Worm (Caenorhabditis elegans) whole organism, mixed stage, embryonic: ENCODE results near the gene C36B7.6.

Experiments
- M03D4.4 ChIP-seq: sonication (generic microtip); optimal IDR thresholded peaks from 2 replicates; lab custom pipeline; 2017; ENCODE audit warnings: mild to moderate bottlenecking, missing genetic modification characterization, missing compliant biosample characterization
- bed-3 ChIP-seq: fragments of 200-800 bp; sonication (Bioruptor generic); optimal IDR thresholded peaks from 3 replicates; lab custom pipeline; 2018; ENCODE audit warnings: mild to moderate bottlenecking, missing genetic modification characterization, moderate library complexity, missing compliant biosample characterization
- blmp-1 ChIP-seq: fragments of 150-350 bp; optimal IDR thresholded peaks from 2 replicates; lab custom pipeline; 2014; ENCODE audit warnings: missing biosample characterization, missing genetic modification characterization
- ceh-39 ChIP-seq: fragments of 150-350 bp; optimal IDR thresholded peaks from 2 replicates; lab custom pipeline; 2014; ENCODE audit warnings: missing biosample characterization, missing genetic modification characterization
- ceh-43 ChIP-seq: fragments of 200-800 bp; sonication (Bioruptor generic); optimal IDR thresholded peaks from 2 replicates; lab custom pipeline; 2018; ENCODE audit warnings: mild to moderate bottlenecking, missing genetic modification characterization, moderate library complexity, missing compliant biosample characterization
- ceh-83 ChIP-seq: fragments of 200-800 bp; sonication (Bioruptor generic); optimal IDR thresholded peaks from 2 replicates; lab custom pipeline; 2018; ENCODE audit warnings: mild to moderate bottlenecking, missing genetic modification characterization, missing compliant biosample characterization
- cnd-1 ChIP-seq: fragments of 200-800 bp; sonication (Bioruptor generic); optimal IDR thresholded peaks from 2 replicates; lab custom pipeline; 2018; ENCODE audit warnings: mild to moderate bottlenecking, missing genetic modification characterization, missing compliant biosample characterization
- drap-1 ChIP-seq: fragments of 200-800 bp; sonication (Bioruptor generic); optimal IDR thresholded peaks from 3 replicates; lab custom pipeline; 2018; ENCODE audit warnings: mild to moderate bottlenecking, missing genetic modification characterization, missing compliant biosample characterization
- elt-1 ChIP-seq: sonication (generic microtip); optimal IDR thresholded peaks from 2 replicates; lab custom pipeline; 2017; ENCODE audit warnings: missing genetic modification characterization, mild to moderate bottlenecking, missing compliant biosample characterization, antibody characterized with exemption, moderate library complexity, borderline replicate concordance; ENCODE audit not compliant: insufficient read depth
- elt-3 ChIP-seq: fragments of 150-350 bp; optimal IDR thresholded peaks from 2 replicates; lab custom pipeline; 2014; ENCODE audit warnings: missing biosample characterization, missing genetic modification characterization
- flh-1 ChIP-seq: fragments of 200-800 bp; sonication (Bioruptor generic); optimal IDR thresholded peaks from 2 replicates; lab custom pipeline; 2018; ENCODE audit warnings: mild to moderate bottlenecking, missing genetic modification characterization, moderate library complexity, missing compliant biosample characterization
- ham-2 ChIP-seq: fragments of 200-800 bp; sonication (Bioruptor generic); optimal IDR thresholded peaks from 2 replicates; lab custom pipeline; 2018; ENCODE audit warnings: mild to moderate bottlenecking, missing genetic modification characterization, missing compliant biosample characterization
- hlh-1 ChIP-seq: fragments of 150-350 bp; optimal IDR thresholded peaks from 2 replicates; lab custom pipeline; 2014; ENCODE audit warnings: missing biosample characterization, missing genetic modification reagents, missing genetic modification characterization
- lin-13 ChIP-seq: fragments of 150-350 bp; optimal IDR thresholded peaks from 2 replicates; lab custom pipeline; 2014; ENCODE audit warnings: missing biosample characterization, missing genetic modification characterization
- lin-32 ChIP-seq: fragments of 200-800 bp; sonication (Bioruptor generic); optimal IDR thresholded peaks from 2 replicates; lab custom pipeline; 2018; ENCODE audit warnings: mild to moderate bottlenecking, missing genetic modification characterization, missing compliant biosample characterization
- mab-5 ChIP-seq: fragments of 150-350 bp; optimal IDR thresholded peaks from 2 replicates; lab custom pipeline; 2014; ENCODE audit warnings: missing biosample characterization, missing genetic modification characterization
- mep-1 ChIP-seq: fragments of 150-350 bp; optimal IDR thresholded peaks from 2 replicates; lab custom pipeline; 2017; ENCODE audit warnings: missing biosample characterization, missing genetic modification reagents, missing genetic modification characterization, inconsistent platforms
- mls-2 ChIP-seq: sonication (generic microtip); optimal IDR thresholded peaks from 2 replicates; lab custom pipeline; 2016; ENCODE audit warnings: mild to moderate bottlenecking, missing genetic modification characterization, moderate library complexity, missing compliant biosample characterization
- nhr-12 ChIP-seq: fragments of 150-350 bp; optimal IDR thresholded peaks from 2 replicates; lab custom pipeline; 2014; ENCODE audit warnings: missing biosample characterization, missing genetic modification characterization
- nhr-2 ChIP-seq: fragments of 150-350 bp; optimal IDR thresholded peaks from 2 replicates; lab custom pipeline; 2014; ENCODE audit warnings: missing biosample characterization, missing genetic modification characterization
- nhr-28 ChIP-seq: fragments of 150-350 bp; optimal IDR thresholded peaks from 2 replicates; lab custom pipeline; 2014; ENCODE audit warnings: missing biosample characterization, missing genetic modification characterization
- nhr-76 ChIP-seq: sonication (generic microtip); optimal IDR thresholded peaks from 2 replicates; lab custom pipeline; 2017; ENCODE audit warnings: missing biosample characterization, missing genetic modification characterization
- pha-4 ChIP-seq: fragments of 150-350 bp; optimal IDR thresholded peaks from 2 replicates; lab custom pipeline; 2018; ENCODE audit warnings: missing biosample characterization, missing genetic modification reagents, missing genetic modification characterization
- sem-2 ChIP-seq: fragments of 200-800 bp; sonication (Bioruptor generic); optimal IDR thresholded peaks from 2 replicates; lab custom pipeline; 2018; ENCODE audit warnings: mild to moderate bottlenecking, missing genetic modification characterization, missing compliant biosample characterization
- snpc-4 ChIP-seq: fragments of 150-350 bp; optimal IDR thresholded peaks from 2 replicates; lab custom pipeline; 2014; ENCODE audit warnings: missing biosample characterization, missing genetic modification characterization
- sptf-1 ChIP-seq: sonication (generic microtip); optimal IDR thresholded peaks from 2 replicates; lab custom pipeline; 2017; ENCODE audit warnings: mild to moderate bottlenecking, missing genetic modification characterization, moderate library complexity, missing compliant biosample characterization
- unc-120 ChIP-seq: sonication (generic microtip); optimal IDR thresholded peaks from 2 replicates; lab custom pipeline; 2017; ENCODE audit warnings: missing genetic modification characterization, missing compliant biosample characterization; ENCODE audit not compliant: poor library complexity, severe bottlenecking
- unc-39 ChIP-seq: fragments of 150-350 bp; optimal IDR thresholded peaks from 2 replicates; lab custom pipeline; 2014; ENCODE audit warnings: missing biosample characterization, missing genetic modification characterization
- unc-62 ChIP-seq: fragments of 150-350 bp; optimal IDR thresholded peaks from 2 replicates; lab custom pipeline; 2014; ENCODE audit warnings: missing biosample characterization, missing genetic modification reagents, missing genetic modification characterization
- zip-8 ChIP-seq: fragments of 150-350 bp; optimal IDR thresholded peaks from 2 replicates; lab custom pipeline; 2014; ENCODE audit warnings: missing biosample characterization, missing genetic modification characterization

The C36B7.6 gene

DNA sequence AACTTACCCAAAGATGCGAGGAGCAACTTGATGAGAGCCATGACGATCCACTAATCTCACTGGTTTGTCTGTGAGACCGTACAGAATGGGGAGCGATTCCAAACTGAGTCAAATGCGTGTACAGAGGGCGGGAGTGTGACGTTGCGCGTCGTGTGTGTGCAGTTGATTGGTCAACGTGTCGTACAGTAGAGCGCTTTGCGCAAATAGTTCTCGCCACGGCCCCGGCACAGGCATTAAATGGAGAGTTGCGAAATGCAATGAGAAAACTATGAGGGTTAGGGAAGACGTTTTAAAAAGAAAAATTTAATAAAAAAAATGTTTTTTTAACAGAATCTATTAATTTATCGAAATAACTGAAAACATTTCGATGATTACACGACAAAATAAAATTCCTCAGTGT is 31.7 kb downstream of the C36B7.6 start, which contains the start of gene pdi-6 (continued):
- TF ChIP-seq pha-4 (tag; lab: Kevin White, UChicago) (peak; percentile 81), mls-2 (tag; lab: Kevin White, UChicago) (peak; percentile 7), sptf-1 (tag; lab: Kevin White, UChicago) (peak; percentile 73)

DNA sequence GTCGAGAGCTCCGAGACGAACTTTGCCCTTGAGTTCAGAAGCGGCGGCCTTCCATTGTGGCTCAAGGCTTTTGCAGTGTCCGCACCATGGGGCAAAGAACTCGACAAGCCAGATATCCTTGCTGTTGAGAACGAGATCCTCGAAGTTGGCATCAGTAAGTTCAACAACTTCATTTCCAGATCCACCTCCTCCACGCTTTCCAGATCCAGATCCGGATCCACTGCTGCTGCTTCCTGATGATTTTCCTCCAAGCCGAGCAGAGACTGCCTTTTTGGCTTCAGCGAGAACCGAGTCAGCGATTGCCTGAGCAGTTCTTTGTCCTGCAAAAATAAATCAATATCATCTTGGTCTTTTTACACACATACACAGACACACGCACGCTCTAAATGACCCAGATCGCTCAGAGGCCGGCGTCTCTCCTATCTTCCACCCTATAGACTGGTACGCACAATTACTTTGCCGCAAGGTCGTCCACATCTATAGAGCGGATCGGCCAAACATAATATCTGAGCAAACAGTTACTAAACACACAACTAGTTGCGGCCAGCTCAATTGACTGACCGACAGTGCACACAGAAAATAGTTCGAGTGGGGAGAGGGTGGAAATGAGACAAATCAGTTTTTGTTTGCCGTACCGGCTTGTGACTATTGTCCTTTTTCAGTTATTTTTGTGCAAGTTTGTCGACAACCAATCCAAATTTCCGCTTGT is 32.7 kb downstream of the C36B7.6 start:
- TF ChIP-seq hlh-1 (no peak), pha-4 (tag; lab: Kevin White, UChicago) (peak; percentile 27), bed-3 (no peak), nhr-2 (tag; lab: Kevin White, UChicago) (peak; percentile 41)

- TF ChIP-seq zip-8, result no peak
- TF ChIP-seq cnd-1 (tag; lab: Kevin White, UChicago), result no peak
- no peak for TF ChIP-seq ceh-83 (GFP tag; lab: Kevin White, UChicago)
- TF ChIP-seq snpc-4 (tag; lab: Kevin White, UChicago), result no peak
- no peak for TF ChIP-seq elt-3 (tag; lab: Kevin White, UChicago)
- TF ChIP-seq unc-62, result no peak
- TF ChIP-seq nhr-2 (tag; lab: Kevin White, UChicago), result no peak
- no peak for TF ChIP-seq nhr-12
- no peak for TF ChIP-seq M03D4.4 (tag; lab: Kevin White, UChicago)
- TF ChIP-seq lin-13 (tag; lab: Kevin White, UChicago), result no peak
- no peak for TF ChIP-seq drap-1 (GFP tag; lab: Kevin White, UChicago)
- no peak for TF ChIP-seq bed-3
- no peak for TF ChIP-seq mep-1 (tag; lab: Kevin White, UChicago)
- TF ChIP-seq ceh-43, result no peak
- no peak for TF ChIP-seq ham-2 (GFP tag; lab: Kevin White, UChicago)
- no peak for TF ChIP-seq ceh-39 (tag; lab: Kevin White, UChicago)
- no peak for TF ChIP-seq unc-39 (tag; lab: Kevin White, UChicago)
- TF ChIP-seq nhr-28 (tag; lab: Kevin White, UChicago), result no peak
- TF ChIP-seq sem-2 (GFP tag; lab: Kevin White, UChicago), result no peak
Measured at ce11 chrX:7066003-7066402, 34.1 kb downstream of the C36B7.6 start.

DNA sequence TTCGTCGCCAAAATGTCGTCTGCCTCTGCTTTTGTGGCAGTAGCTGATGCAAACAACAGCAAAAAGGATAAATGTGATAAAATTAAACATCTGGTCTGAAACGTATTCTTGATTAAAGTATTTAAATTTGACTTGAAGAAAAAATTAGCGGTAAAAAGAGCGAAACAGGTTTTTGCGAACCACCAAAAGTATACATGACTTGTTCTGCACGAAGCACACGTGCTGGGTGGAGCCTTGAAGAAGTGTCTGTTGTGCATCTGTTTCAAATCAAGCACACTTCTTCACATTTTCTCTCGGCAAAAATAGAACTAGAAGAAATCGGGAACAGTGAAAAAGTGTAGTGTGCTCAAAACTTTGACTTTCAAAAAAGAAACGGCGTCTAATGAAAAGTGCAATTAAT is 36.9 kb downstream of the C36B7.6 start, which contains the start of gene B0403.3:
Gene B0403.3, minus strand, starts transcription at position 101 of the 400 bp plus-strand sequence.
- no peak for TF ChIP-seq zip-8
- TF ChIP-seq M03D4.4 (tag; lab: Kevin White, UChicago), result no peak
- TF ChIP-seq blmp-1 (tag; lab: Kevin White, UChicago), result no peak
- no peak for TF ChIP-seq mab-5 (tag; lab: Kevin White, UChicago)
- no peak for TF ChIP-seq nhr-76 (tag; lab: Kevin White, UChicago)
- no peak for TF ChIP-seq ceh-83 (GFP tag; lab: Kevin White, UChicago)
- no peak for TF ChIP-seq nhr-2 (tag; lab: Kevin White, UChicago)
- TF ChIP-seq flh-1, result no peak

DNA sequence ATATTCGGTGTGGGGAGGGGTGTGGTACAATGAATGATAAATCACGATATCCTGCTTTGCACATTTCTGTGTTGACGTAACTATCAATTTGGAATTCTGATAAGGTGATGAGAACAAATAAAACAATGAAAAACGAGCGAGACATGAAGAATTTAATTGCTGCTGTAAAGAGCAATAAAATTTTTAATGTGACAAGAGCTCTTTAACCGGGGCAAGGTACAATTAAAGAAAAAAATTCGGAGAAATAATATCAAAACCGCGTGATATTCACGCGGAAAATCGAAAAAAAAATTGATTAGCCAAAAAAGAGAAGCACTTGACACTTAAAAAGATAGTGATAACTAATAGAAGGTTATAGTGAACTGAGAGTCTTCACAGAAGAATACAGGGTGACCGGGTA is 38.9 kb downstream of the C36B7.6 start:
- TF ChIP-seq elt-1 (tag; lab: Kevin White, UChicago), result no peak
- no peak for TF ChIP-seq blmp-1 (tag; lab: Kevin White, UChicago)
- no peak for TF ChIP-seq unc-120 (tag; lab: Kevin White, UChicago)
- TF ChIP-seq nhr-28 (tag; lab: Kevin White, UChicago), result no peak
- no peak for TF ChIP-seq sptf-1 (tag; lab: Kevin White, UChicago)
- TF ChIP-seq zip-8, result no peak
- no peak for TF ChIP-seq sem-2 (GFP tag; lab: Kevin White, UChicago)
- TF ChIP-seq bed-3, result no peak
- no peak for TF ChIP-seq pha-4 (tag; lab: Kevin White, UChicago)
- no peak for TF ChIP-seq drap-1 (GFP tag; lab: Kevin White, UChicago)
- no peak for TF ChIP-seq lin-32 (GFP tag; lab: Kevin White, UChicago)
- TF ChIP-seq ceh-39 (tag; lab: Kevin White, UChicago), result no peak
- no peak for TF ChIP-seq hlh-1
- TF ChIP-seq nhr-12, result no peak
